Worm (Caenorhabditis elegans) whole organism, L1 larva: Measurements from ENCODE around the gene ugt-66.

ENCODE experiments used
- ceh-90 ChIP-seq: sonication (generic microtip); optimal IDR thresholded peaks from 2 replicates; lab custom pipeline; 2016; ENCODE audit warnings: missing genetic modification characterization, missing compliant biosample characterization
- ces-1 ChIP-seq: fragments of 150-350 bp; optimal IDR thresholded peaks from 2 replicates; lab custom pipeline; 2014; ENCODE audit warnings: missing biosample characterization, missing genetic modification reagents, missing genetic modification characterization
- lsy-2 ChIP-seq, 2 experiments: fragments of 150-350 bp; optimal IDR thresholded peaks; 2 replicates each; lab custom pipeline; 2014; ENCODE audit warnings: missing biosample characterization in 2 of 2, missing genetic modification characterization in 2 of 2
- nhr-237 ChIP-seq: fragments of 150-350 bp; optimal IDR thresholded peaks from 2 replicates; lab custom pipeline; 2014; ENCODE audit warnings: missing biosample characterization, missing genetic modification characterization
- rnt-1 ChIP-seq: sonication (generic microtip); optimal IDR thresholded peaks from 2 replicates; lab custom pipeline; 2016; ENCODE audit warnings: mild to moderate bottlenecking, missing genetic modification characterization, moderate library complexity, missing compliant biosample characterization
- skn-1 ChIP-seq: fragments of 150-350 bp; optimal IDR thresholded peaks from 2 replicates; lab custom pipeline; 2014; ENCODE audit warnings: missing biosample characterization, missing genetic modification characterization

- no peak for TF ChIP-seq rnt-1 (tag; lab: Kevin White, UChicago)
- TF ChIP-seq lsy-2 (tag; optimal IDR thresholded peaks at IDR 0.05; lab: Kevin White, UChicago), result no peak
- no peak for TF ChIP-seq ceh-90 (tag; lab: Kevin White, UChicago)
- no peak for TF ChIP-seq ces-1 (GFP tag; lab: Kevin White, UChicago)
- no peak for TF ChIP-seq skn-1 (tag; lab: Kevin White, UChicago)
- no peak for TF ChIP-seq nhr-237
Measured at ce11 chrIII:6236649-6237048, 42.3 kb upstream of the ugt-66 start, which contains the start of gene T12A2.21.
